Worm (Caenorhabditis elegans): ENCODE data around the gene C24A3.2.
A peak's percentile ranks its signal among the peaks of the same experiment; 100 is the strongest.

C24A3.2 gene

DNA sequence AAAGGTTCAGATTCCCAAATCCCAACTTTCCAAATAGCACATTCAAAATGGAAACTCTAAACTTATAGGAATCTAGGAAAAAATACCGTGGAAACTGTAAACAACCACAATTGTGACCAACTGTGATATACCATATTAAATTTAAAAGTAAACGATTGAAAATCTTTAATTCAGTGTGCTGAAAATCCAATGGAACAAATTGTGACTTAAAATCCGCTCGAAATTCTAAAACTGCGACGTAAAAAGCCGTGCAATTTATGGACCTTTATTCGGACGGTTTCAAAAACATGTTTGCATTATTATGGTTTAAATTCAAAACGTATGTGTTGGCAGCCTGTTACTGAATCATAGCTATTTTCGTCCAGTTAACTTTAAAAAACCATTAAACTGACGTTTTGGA lies 26.5 kb downstream of the C24A3.2 start:
- TF ChIP-seq K02D7.2 (tag; optimal IDR thresholded peaks at IDR 0.05): no peak
- no peak for TF ChIP-seq madf-2 (tag; optimal IDR thresholded peaks at IDR 0.05)
- no peak for TF ChIP-seq pax-1 (tag; optimal IDR thresholded peaks at IDR 0.05)
- no peak for TF ChIP-seq ceh-34 (tag; optimal IDR thresholded peaks at IDR 0.05)
- no peak for TF ChIP-seq unc-42 (tag; optimal IDR thresholded peaks at IDR 0.05)
- TF ChIP-seq fax-1 (tag; optimal IDR thresholded peaks at IDR 0.05): no peak
- TF ChIP-seq hlh-30 (tag; optimal IDR thresholded peaks at IDR 0.05; ENCODE audit: insufficient read depth): no peak
- TF ChIP-seq Y22D7AL.16 (tag; optimal IDR thresholded peaks at IDR 0.05): no peak
- TF ChIP-seq T23F11.4 (GFP tag; optimal IDR thresholded peaks at IDR 0.05): no peak
- TF ChIP-seq mec-3 (tag; optimal IDR thresholded peaks at IDR 0.05; ENCODE audit: borderline replicate concordance): no peak
- TF ChIP-seq sox-2 (GFP tag; IDR thresholded peaks at IDR 0.05): no peak
- TF ChIP-seq ceh-14 (tag; optimal IDR thresholded peaks at IDR 0.05): no peak
- TF ChIP-seq F13H6.1 (tag; optimal IDR thresholded peaks at IDR 0.05): no peak
- TF ChIP-seq unc-3 (GFP tag; conservative IDR thresholded peaks at IDR 0.05): no peak
- TF ChIP-seq unc-3 (tag; optimal IDR thresholded peaks at IDR 0.05): no peak
- no peak for TF ChIP-seq nhr-11 (tag; optimal IDR thresholded peaks at IDR 0.05)
- no peak for TF ChIP-seq ceh-48 (tag; optimal IDR thresholded peaks at IDR 0.05)
- TF ChIP-seq che-1 (tag; optimal IDR thresholded peaks at IDR 0.05): no peak
- TF ChIP-seq hlh-6 (tag; optimal IDR thresholded peaks at IDR 0.05): no peak
- no peak for TF ChIP-seq K09A11.1 (tag; optimal IDR thresholded peaks at IDR 0.05; ENCODE audit: insufficient read depth)

DNA sequence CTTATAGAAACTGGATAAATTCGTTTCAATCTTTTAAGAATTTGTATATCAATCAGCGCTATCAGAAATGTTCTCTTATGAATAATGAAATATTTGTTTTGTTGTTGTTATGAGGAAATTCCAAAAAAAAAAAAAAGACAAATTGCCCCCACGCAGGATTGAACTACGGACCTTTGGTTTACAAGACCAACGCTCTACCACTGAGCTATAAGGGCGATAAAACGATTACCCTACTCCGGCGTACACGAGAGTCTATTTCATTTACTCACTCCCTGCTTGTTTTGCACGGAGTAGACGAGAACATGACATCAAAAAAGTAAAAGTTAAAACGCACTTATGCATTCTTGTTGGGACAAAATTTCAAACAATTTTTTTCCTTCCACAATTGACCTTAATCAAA lies 27.0 kb downstream of the C24A3.2 start:
- no peak for TF ChIP-seq hlh-15 (tag; optimal IDR thresholded peaks at IDR 0.05)
- TF ChIP-seq che-1 (tag; optimal IDR thresholded peaks at IDR 0.05): peak; percentile 31
- peak; percentile 41; the same call in 1 of the 2 replicates for TF ChIP-seq unc-3 (GFP tag; conservative IDR thresholded peaks at IDR 0.05)
- TF ChIP-seq unc-3 (tag; optimal IDR thresholded peaks at IDR 0.05): no peak
- no peak for TF ChIP-seq C38D4.7 (GFP tag; optimal IDR thresholded peaks at IDR 0.05)
- TF ChIP-seq elt-2 (tag; optimal IDR thresholded peaks at IDR 0.05): peak; percentile 33
- no peak for TF ChIP-seq ceh-9 (tag; optimal IDR thresholded peaks at IDR 0.05)
- peak; percentile 10 for TF ChIP-seq unc-86 (tag; optimal IDR thresholded peaks at IDR 0.05)
- no peak for TF ChIP-seq ceh-30 (tag; optimal IDR thresholded peaks at IDR 0.05)
- TF ChIP-seq ttx-3 (tag; optimal IDR thresholded peaks at IDR 0.05): peak; percentile 34
- no peak for TF ChIP-seq elt-4 (tag; optimal IDR thresholded peaks at IDR 0.05)
- peak; percentile 2 for TF ChIP-seq ztf-16 (tag; optimal IDR thresholded peaks at IDR 0.05)
- no peak for TF ChIP-seq ceh-45 (GFP tag; IDR thresholded peaks at IDR 0.05)

DNA sequence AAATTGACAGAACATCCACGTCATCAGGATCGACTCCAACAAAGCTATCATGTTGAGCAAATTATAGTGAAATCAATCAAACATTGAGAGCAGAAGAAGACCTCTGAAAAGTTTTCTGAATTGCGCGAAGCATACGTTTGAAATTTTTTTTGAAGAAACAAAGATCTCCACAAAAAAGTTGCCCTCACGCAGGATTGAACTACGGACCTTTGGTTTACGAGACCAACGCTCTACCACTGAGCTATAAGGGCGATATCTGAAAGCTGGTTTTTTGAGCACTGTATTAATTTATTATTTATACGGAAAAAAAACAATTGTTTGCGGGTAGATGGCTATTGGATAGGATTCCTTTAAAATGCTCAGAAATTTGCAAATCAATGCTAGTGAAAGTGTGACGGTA lies 28.2 kb downstream of the C24A3.2 start:
- TF ChIP-seq dve-1 (tag; optimal IDR thresholded peaks at IDR 0.05) (no peak), C08G9.2 (tag; optimal IDR thresholded peaks at IDR 0.05) (no peak), tbx-2 (tag; optimal IDR thresholded peaks at IDR 0.05) (no peak), che-1 (tag; optimal IDR thresholded peaks at IDR 0.05) (no peak), unc-55 (GFP tag; optimal IDR thresholded peaks at IDR 0.05) (no peak), pqm-1 (tag; optimal IDR thresholded peaks at IDR 0.05) (no peak), nhr-11 (tag; optimal IDR thresholded peaks at IDR 0.05) (no peak), ceh-19 (GFP tag; optimal IDR thresholded peaks at IDR 0.05) (no peak), ceh-24 (tag; optimal IDR thresholded peaks at IDR 0.05) (no peak), nfya-1 (tag; optimal IDR thresholded peaks at IDR 0.05) (no peak), unc-42 (tag; optimal IDR thresholded peaks at IDR 0.05) (no peak)

DNA sequence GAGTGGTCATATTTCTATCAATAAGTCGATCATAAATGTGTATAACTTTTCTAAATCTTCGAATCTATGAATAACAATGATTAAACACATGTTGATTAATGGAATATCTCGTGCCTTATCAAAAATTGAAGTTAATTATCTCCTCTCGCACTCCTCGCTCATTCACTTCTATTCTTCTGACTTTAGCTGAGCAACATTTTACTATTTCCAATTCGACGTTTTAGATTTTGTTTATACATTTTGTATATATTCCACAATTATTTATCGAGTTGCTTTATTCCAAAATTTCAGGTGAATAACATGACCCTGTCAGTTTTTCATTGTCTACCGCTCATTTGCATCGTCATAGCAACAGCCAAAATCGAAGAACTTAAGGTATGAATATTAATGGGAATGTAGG lies 30.0 kb downstream of the C24A3.2 start, which contains the start of gene T25B6.3:
TSS of gene T25B6.3 (plus strand) at position 301 of the 400 bp plus-strand sequence.
- TF ChIP-seq rnt-1 (tag; optimal IDR thresholded peaks at IDR 0.05): no peak
- TF ChIP-seq ceh-22 (tag; optimal IDR thresholded peaks at IDR 0.05): no peak
- TF ChIP-seq eyg-1 (tag; optimal IDR thresholded peaks at IDR 0.05): no peak
- TF ChIP-seq tbx-7 (tag; optimal IDR thresholded peaks at IDR 0.05): no peak
- TF ChIP-seq hlh-6 (tag; optimal IDR thresholded peaks at IDR 0.05): no peak
- no peak for TF ChIP-seq ceh-30 (tag; optimal IDR thresholded peaks at IDR 0.05)
- no peak for TF ChIP-seq npax-4 (tag; optimal IDR thresholded peaks at IDR 0.05)
- no peak for TF ChIP-seq K09A11.1 (tag; optimal IDR thresholded peaks at IDR 0.05; ENCODE audit: insufficient read depth)
- no peak for TF ChIP-seq dmd-4 (tag; optimal IDR thresholded peaks at IDR 0.05; ENCODE audit: borderline replicate concordance)

Data from whole organism, late embryonic.